Worm (Caenorhabditis elegans): ENCODE data around the gene dlat-1.

- no peak for TF ChIP-seq somi-1 (GFP tag; optimal IDR thresholded peaks at IDR 0.05)
- no peak for TF ChIP-seq nhr-120 (GFP tag; IDR thresholded peaks at IDR 0.05)
- TF ChIP-seq egl-18 (GFP tag; IDR thresholded peaks at IDR 0.05) = no peak
- no peak for TF ChIP-seq unc-62 (GFP tag; optimal IDR thresholded peaks at IDR 0.05)
- TF ChIP-seq F23B12.7 (tag; optimal IDR thresholded peaks at IDR 0.05; ENCODE audit: insufficient read depth) = no peak
- no peak for TF ChIP-seq pha-4 (tag; optimal IDR thresholded peaks at IDR 0.05)
- TF ChIP-seq T07F8.4 (tag; optimal IDR thresholded peaks at IDR 0.05) = no peak
- no peak for TF ChIP-seq Y95B8A.8 (GFP tag; IDR thresholded peaks at IDR 0.05)
These were observed 41.4 kb downstream of the dlat-1 start for ce11 chrV:14405647-14406046.
